Fruit fly (Drosophila melanogaster): ENCODE measurements around the gene CG12605.

CG12605 gene

DNA sequence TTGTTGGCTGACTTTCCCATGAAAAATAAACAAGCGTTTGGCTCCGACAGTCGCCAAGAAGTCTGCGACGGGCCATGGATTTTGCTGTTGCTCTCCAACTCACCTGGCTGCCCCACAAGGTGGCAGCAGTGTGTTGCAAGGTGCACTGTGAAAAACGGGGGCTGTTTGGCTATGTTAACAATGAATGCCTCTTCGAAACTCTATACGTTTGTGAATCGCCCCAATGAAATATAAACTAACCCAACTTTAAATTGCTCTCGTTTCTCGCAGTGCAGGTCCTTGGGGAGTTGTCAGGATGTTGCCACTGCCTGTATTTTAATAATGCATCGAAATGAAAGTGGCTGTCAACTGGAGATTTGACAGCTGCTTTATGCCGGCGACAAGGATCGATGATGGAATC, 49.8 kb upstream of the CG12605 start (continued):
- TF ChIP-seq acj6 (GFP tag; optimal IDR thresholded peaks at IDR 0.05), result no peak
- peak; percentile 39 for TF ChIP-seq CG32006 (GFP tag; optimal IDR thresholded peaks at IDR 0.05)
- TF ChIP-seq topi (GFP tag; optimal IDR thresholded peaks at IDR 0.05), result no peak
- no peak for TF ChIP-seq CG8319 (GFP tag; optimal IDR thresholded peaks at IDR 0.05)
- no peak for TF ChIP-seq CG6792 (GFP tag; optimal IDR thresholded peaks at IDR 0.05)
- TF ChIP-seq CG6276 (GFP tag; optimal IDR thresholded peaks at IDR 0.05), result peak; percentile 6
- no peak for TF ChIP-seq CG34406 (GFP tag; optimal IDR thresholded peaks at IDR 0.05)
- no peak for TF ChIP-seq CG4318 (GFP tag; optimal IDR thresholded peaks at IDR 0.05)
- peak; percentile 10 for TF ChIP-seq CG10631 (GFP tag; optimal IDR thresholded peaks at IDR 0.05)
- TF ChIP-seq Hr4 (GFP tag; optimal IDR thresholded peaks at IDR 0.05), result peak; percentile 9
- TF ChIP-seq CG15336 (GFP tag; IDR thresholded peaks at IDR 0.05), result peak; percentile 23; the same call in 1 of the 2 replicates
- no peak for TF ChIP-seq vri (GFP tag; optimal IDR thresholded peaks at IDR 0.05)
- TF ChIP-seq Eip93F (GFP tag; optimal IDR thresholded peaks at IDR 0.05), result no peak
- TF ChIP-seq salr (GFP tag; optimal IDR thresholded peaks at IDR 0.05), result peak in 1 of 2 experiments; percentile 3
- no peak for TF ChIP-seq CG16779 (tag; optimal IDR thresholded peaks at IDR 0.05)

DNA sequence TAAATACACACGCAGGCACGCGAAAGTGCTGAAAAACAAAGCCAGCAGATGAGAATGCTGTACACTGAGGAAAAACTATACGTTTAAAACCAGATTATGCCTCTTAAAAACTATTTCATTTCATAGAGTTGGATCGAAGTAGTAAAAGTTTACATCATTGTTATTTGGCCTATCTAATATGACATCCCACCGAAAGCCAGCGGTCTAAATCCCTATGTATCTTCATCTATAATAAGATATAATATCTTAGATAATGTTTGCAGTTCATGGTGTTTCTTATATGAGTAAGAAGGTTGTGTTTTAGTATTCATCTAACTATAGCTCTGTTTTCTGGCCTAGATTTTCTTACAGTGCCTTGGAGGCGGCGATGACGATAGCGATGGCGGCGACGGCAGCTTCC, 45.6 kb upstream of the CG12605 start:
- TF ChIP-seq Gug (GFP tag; IDR thresholded peaks at IDR 0.05) (no peak), pdm3 (GFP tag; optimal IDR thresholded peaks at IDR 0.05) (no peak), svp (GFP tag) (peak; percentile 44), Blimp-1 (GFP tag; optimal IDR thresholded peaks at IDR 0.05) (no peak), CG6792 (GFP tag; optimal IDR thresholded peaks at IDR 0.05) (no peak), CG3032 (tag; optimal IDR thresholded peaks at IDR 0.05) (no peak)

DNA sequence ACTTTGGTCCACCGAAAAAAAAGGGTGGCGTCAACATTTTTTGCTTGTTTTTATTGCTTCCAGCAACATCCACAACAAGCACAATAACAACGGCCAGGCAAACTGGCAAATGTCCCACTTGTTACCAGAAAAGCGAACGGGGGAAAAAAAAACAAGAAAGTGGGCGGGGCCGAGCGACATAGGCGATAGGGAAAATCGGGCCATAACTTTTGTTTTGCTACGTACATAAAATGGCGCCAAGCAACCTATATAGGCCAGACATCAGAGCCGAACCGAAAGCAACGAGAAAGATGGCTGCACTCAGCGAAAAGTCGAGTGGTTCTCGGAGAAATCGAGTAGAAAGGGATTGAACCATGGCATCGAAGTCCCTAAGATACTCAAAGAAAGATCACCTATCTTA, 42.7 kb upstream of the CG12605 start:
- no peak for TF ChIP-seq CG3919 (GFP tag; optimal IDR thresholded peaks at IDR 0.05)
- TF ChIP-seq CG32006 (GFP tag; optimal IDR thresholded peaks at IDR 0.05), result peak; percentile 35
- TF ChIP-seq CG8119 (GFP tag; IDR thresholded peaks at IDR 0.05), result 0 out of 3 replicates have a peak, but pooled peaks have one; percentile 16
- peak; percentile 34 for TF ChIP-seq Hr4 (GFP tag; optimal IDR thresholded peaks at IDR 0.05)
- no peak for TF ChIP-seq CG7368 (GFP tag; optimal IDR thresholded peaks at IDR 0.05)

DNA sequence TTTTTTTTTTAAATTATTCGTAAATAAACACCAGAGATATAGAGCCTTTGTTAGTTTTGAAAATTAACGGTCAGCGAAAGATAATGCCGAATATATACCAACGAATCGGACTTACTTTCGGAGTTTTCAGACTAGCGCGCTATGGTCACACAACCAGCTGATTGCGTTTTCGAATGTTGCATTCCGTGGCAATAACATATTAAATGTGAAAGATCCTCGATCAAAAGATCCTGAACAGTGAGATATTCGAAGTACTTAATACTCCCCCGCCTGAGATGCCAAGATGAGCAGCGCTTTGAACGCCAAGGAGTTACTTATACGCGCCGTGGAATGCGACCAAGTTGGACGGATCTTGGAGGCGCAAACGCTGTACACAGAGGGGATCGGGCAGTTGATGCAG, 38.7 kb upstream of the CG12605 start, which contains the start of gene CG14985:
CG14985 (plus strand) TSS at position 159 of the 400 bp plus-strand sequence.
- no peak for TF ChIP-seq Eip75B (GFP tag; optimal IDR thresholded peaks at IDR 0.05)
- no peak for TF ChIP-seq lz (GFP tag; optimal IDR thresholded peaks at IDR 0.05)
- TF ChIP-seq cyc (GFP tag; optimal IDR thresholded peaks at IDR 0.05), result no peak
- TF ChIP-seq Sox14 (GFP tag; optimal IDR thresholded peaks at IDR 0.05), result peak; percentile 52
- no peak for TF ChIP-seq net (GFP tag; optimal IDR thresholded peaks at IDR 0.05)
- TF ChIP-seq fd59A (GFP tag; optimal IDR thresholded peaks at IDR 0.05), result no peak

DNA sequence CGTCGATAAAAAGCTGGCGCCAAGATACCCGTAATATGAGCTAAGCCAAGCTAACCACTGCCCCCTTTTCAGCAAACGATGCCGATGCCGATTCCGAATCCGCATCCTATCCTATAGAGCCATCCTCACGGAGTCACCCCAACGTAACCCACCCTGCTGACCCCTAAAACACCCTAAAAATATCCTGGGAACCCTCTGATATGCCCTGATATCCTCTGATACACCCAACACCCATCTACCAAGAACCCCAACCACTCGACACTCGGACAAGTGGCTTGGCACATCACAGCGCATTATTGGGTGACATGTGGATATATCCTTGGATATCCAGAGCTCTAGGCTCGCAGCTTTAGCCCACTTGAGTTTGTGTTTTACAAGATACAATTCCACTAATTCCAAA, 36.9 kb upstream of the CG12605 start:
- TF ChIP-seq acj6 (GFP tag; optimal IDR thresholded peaks at IDR 0.05) (no peak), CG10631 (GFP tag; optimal IDR thresholded peaks at IDR 0.05) (no peak), net (GFP tag; optimal IDR thresholded peaks at IDR 0.05) (no peak), CG8632 (GFP tag; optimal IDR thresholded peaks at IDR 0.05) (no peak), Hr4 (GFP tag; optimal IDR thresholded peaks at IDR 0.05) (no peak), CG8319 (GFP tag; optimal IDR thresholded peaks at IDR 0.05) (no peak), Hr39 (GFP tag; optimal IDR thresholded peaks at IDR 0.05) (no peak), dac (GFP tag; optimal IDR thresholded peaks at IDR 0.05) (no peak), Ets21C (GFP tag; optimal IDR thresholded peaks at IDR 0.05) (no peak), CG32006 (GFP tag; optimal IDR thresholded peaks at IDR 0.05) (no peak), Gug (GFP tag; IDR thresholded peaks at IDR 0.05) (no peak), Eip78C (GFP tag) (no peak), cyc (GFP tag; optimal IDR thresholded peaks at IDR 0.05) (no peak), CG3032 (tag; optimal IDR thresholded peaks at IDR 0.05) (no peak), Sox14 (GFP tag; optimal IDR thresholded peaks at IDR 0.05) (no peak), CG11902 (GFP tag; optimal IDR thresholded peaks at IDR 0.05) (no peak), pdm3 (GFP tag; optimal IDR thresholded peaks at IDR 0.05) (no peak), vri (GFP tag; optimal IDR thresholded peaks at IDR 0.05) (no peak), salr (GFP tag; optimal IDR thresholded peaks at IDR 0.05) (no peak)

Data from whole organism, prepupa.